Worm (Caenorhabditis elegans) whole organism, midembryonic: ENCODE data around the gene W08E12.5.
A peak's percentile ranks its signal among the peaks of the same experiment; 100 is the strongest.
"Not testable (repeated sequence)": the region's sequence is repeated elsewhere in the genome, so short reads cannot be mapped to it uniquely, and the experiment has no call there.

Experiments used
- T22C8.4 ChIP-seq: fragments of 200-800 bp; sonication (Bioruptor generic); IDR thresholded peaks from 2 replicates; pipeline ENCODE4 v1.3.6; 2022; ENCODE audit warnings: missing genetic modification characterization, missing compliant biosample characterization
- cog-1 ChIP-seq: sonication (generic microtip); optimal IDR thresholded peaks from 2 replicates; lab custom pipeline; 2016; ENCODE audit warnings: missing genetic modification characterization, missing compliant biosample characterization
- flt-1 ChIP-seq: fragments of 200-800 bp; sonication (Bioruptor generic); IDR thresholded peaks from 2 replicates; pipeline ENCODE4 v1.3.6; 2022; ENCODE audit warnings: missing genetic modification characterization, missing compliant biosample characterization
- klf-2 ChIP-seq: fragments of 200-800 bp; sonication (Bioruptor generic); conservative IDR thresholded peaks from 2 replicates; pipeline ENCODE4 v1.3.6; 2022; ENCODE audit warnings: missing genetic modification reagents, missing genetic modification characterization, missing compliant biosample characterization
- med-1 ChIP-seq: sonication (generic microtip); optimal IDR thresholded peaks from 2 replicates; lab custom pipeline; 2017; ENCODE audit warnings: missing genetic modification characterization, mild to moderate bottlenecking, missing compliant biosample characterization, antibody characterized with exemption, missing genetic modification reagents; ENCODE audit not compliant: insufficient read depth
- ref-1 ChIP-seq: fragments of 200-800 bp; sonication (Bioruptor generic); conservative IDR thresholded peaks from 2 replicates; pipeline ENCODE4 v1.3.6; 2022; ENCODE audit warnings: missing genetic modification reagents, missing genetic modification characterization, missing compliant biosample characterization
- tab-1 ChIP-seq: fragments of 200-800 bp; sonication (Bioruptor generic); IDR thresholded peaks from 2 replicates; pipeline ENCODE4 v1.3.6; 2022; ENCODE audit warnings: missing genetic modification characterization, missing compliant biosample characterization
- ztf-23 ChIP-seq: fragments of 200-800 bp; sonication (Bioruptor generic); IDR thresholded peaks from 2 replicates; pipeline ENCODE4 v1.3.6; 2022; ENCODE audit warnings: missing genetic modification reagents, missing genetic modification characterization, missing compliant biosample characterization
- ztf-29 ChIP-seq: fragments of 200-800 bp; sonication (Bioruptor generic); IDR thresholded peaks from 2 replicates; pipeline ENCODE4 v1.3.6; 2022; ENCODE audit warnings: missing genetic modification reagents, missing genetic modification characterization, missing compliant biosample characterization

W08E12.5 gene

DNA sequence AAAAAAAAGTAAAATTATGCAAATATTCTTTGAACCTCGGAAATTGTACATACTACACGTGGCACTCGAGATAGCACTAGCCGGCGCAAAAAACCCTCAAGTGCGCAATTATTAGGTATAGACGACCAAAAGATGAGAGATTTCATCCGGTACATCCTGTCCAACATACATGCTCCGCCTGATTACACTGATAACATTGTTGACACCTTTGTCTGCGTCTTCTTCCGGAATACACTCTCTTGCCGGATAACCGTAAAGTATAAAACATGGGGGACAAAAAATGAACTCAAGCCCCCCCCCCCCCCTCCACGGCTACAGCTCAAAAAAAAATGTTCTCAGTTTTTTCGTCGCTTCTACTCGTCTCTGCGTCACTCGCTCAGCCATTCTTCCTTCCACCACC, 2.3 kb upstream of the W08E12.5 start, which contains the start of gene W08E12.6:
TSS of gene W08E12.6 (plus strand) at position 301 of the 400 bp plus-strand sequence.
- TF ChIP-seq klf-2 (GFP tag; lab: Robert Waterston, UW) (no peak), flt-1 (GFP tag; lab: Robert Waterston, UW) (no peak), cog-1 (tag; lab: Kevin White, UChicago) (no peak), ztf-23 (GFP tag; lab: Robert Waterston, UW) (no peak), ref-1 (GFP tag; lab: Robert Waterston, UW) (no peak), T22C8.4 (GFP tag; lab: Robert Waterston, UW) (no peak), tab-1 (GFP tag; lab: Robert Waterston, UW) (no peak), med-1 (no peak), ztf-29 (GFP tag; lab: Robert Waterston, UW) (no peak)

DNA sequence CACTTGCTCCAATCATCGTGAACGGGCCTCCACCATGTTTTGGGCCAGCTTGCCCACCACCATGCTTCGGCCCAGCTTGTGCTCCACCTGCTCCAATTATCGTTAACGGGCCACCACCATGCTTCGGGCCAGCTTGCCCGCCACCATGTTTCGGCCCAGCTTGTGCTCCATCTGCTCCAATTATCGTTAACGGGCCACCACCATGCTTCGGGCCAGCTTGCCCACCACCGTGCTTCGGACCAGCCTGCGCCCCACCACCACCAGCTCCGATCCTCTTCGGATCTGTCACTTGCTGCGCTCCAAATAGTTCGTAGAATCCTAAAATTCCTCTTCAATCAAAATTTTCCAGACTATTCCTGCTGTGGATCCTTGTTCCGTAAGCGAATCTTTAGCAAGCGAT, 1.4 kb upstream of the W08E12.5 start:
- TF ChIP-seq flt-1 (GFP tag; lab: Robert Waterston, UW) (no peak), ztf-29 (GFP tag; lab: Robert Waterston, UW) (no peak), ref-1 (GFP tag; lab: Robert Waterston, UW) (no peak), klf-2 (GFP tag; lab: Robert Waterston, UW) (no peak), T22C8.4 (GFP tag; lab: Robert Waterston, UW) (no peak), ztf-23 (GFP tag; lab: Robert Waterston, UW) (no peak), tab-1 (GFP tag; lab: Robert Waterston, UW) (no peak), cog-1 (tag; lab: Kevin White, UChicago) (no peak), med-1 (no peak)

ce11 chrIV:3302058-3302457, 1.5 kb downstream of the W08E12.5 start, which contains the start of gene W08E12.4:
Gene W08E12.4 (plus strand): TSS chrIV:3302358.
- TF ChIP-seq flt-1, ztf-23, tab-1 (GFP tag; lab: Robert Waterston, UW): not testable (repeated sequence)

- not testable (repeated sequence) for TF ChIP-seq cog-1 (tag; lab: Kevin White, UChicago); klf-2 (GFP tag; lab: Robert Waterston, UW); flt-1 (GFP tag; lab: Robert Waterston, UW)
Observed at ce11 chrIV:3303690-3304089, 3.1 kb downstream of the W08E12.5 start, which contains the start of gene idpp-12. Gene idpp-12 (plus strand): TSS chrIV:3303990.

ce11 chrIV:3305575-3305974, 5.0 kb downstream of the W08E12.5 start, which contains the start of gene W08E12.2:
Gene W08E12.2 (plus strand): TSS chrIV:3305875.
- no peak for TF ChIP-seq ref-1 (GFP tag; lab: Robert Waterston, UW)
- TF ChIP-seq flt-1 (GFP tag; lab: Robert Waterston, UW): no peak
- no peak for TF ChIP-seq tab-1 (GFP tag; lab: Robert Waterston, UW)
- no peak for TF ChIP-seq klf-2 (GFP tag; lab: Robert Waterston, UW)
- no peak for TF ChIP-seq T22C8.4 (GFP tag; lab: Robert Waterston, UW)
- no peak for TF ChIP-seq cog-1 (tag; lab: Kevin White, UChicago)
- no peak for TF ChIP-seq ztf-29 (GFP tag; lab: Robert Waterston, UW)
- TF ChIP-seq ztf-23 (GFP tag; lab: Robert Waterston, UW): no peak
- TF ChIP-seq med-1: no peak

ce11 chrIV:3307463-3307862, 6.9 kb downstream of the W08E12.5 start, which contains the start of gene W08E12.9:
Gene W08E12.9 (minus strand): TSS chrIV:3307563.
- TF ChIP-seq klf-2 (GFP tag; lab: Robert Waterston, UW) (no peak), ref-1 (GFP tag; lab: Robert Waterston, UW) (no peak), tab-1 (GFP tag; lab: Robert Waterston, UW) (no peak), ztf-29 (GFP tag; lab: Robert Waterston, UW) (no peak), T22C8.4 (GFP tag; lab: Robert Waterston, UW) (no peak), cog-1 (tag; lab: Kevin White, UChicago) (no peak), flt-1 (GFP tag; lab: Robert Waterston, UW) (no peak), med-1 (no peak), ztf-23 (GFP tag; lab: Robert Waterston, UW) (no peak)

DNA sequence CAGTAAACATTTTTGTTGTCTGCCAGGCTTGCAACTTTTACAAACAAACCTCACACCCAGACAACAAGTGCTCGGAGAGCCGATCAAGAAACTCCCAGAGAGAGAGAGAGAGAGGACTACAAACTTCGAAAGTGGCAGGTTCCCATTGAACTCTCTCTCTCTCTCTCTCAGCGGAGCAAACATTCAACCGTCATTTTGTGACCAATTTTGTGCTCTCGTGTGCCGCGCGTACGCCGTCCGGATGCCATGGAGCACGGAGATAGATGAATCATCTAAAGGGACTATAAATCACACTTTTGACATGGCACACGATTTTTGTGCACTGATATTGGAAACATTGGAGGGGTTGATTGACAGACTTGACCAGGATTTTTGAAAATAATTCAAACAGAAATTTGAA, 8.3 kb downstream of the W08E12.5 start:
- no peak for TF ChIP-seq cog-1 (tag; lab: Kevin White, UChicago)
- TF ChIP-seq ztf-29 (GFP tag; lab: Robert Waterston, UW): no peak
- TF ChIP-seq flt-1 (GFP tag; lab: Robert Waterston, UW): no peak
- no peak for TF ChIP-seq ref-1 (GFP tag; lab: Robert Waterston, UW)
- TF ChIP-seq tab-1 (GFP tag; lab: Robert Waterston, UW): no peak
- no peak for TF ChIP-seq med-1
- no peak for TF ChIP-seq klf-2 (GFP tag; lab: Robert Waterston, UW)
- no peak for TF ChIP-seq ztf-23 (GFP tag; lab: Robert Waterston, UW)
- TF ChIP-seq T22C8.4 (GFP tag; lab: Robert Waterston, UW): no peak

DNA sequence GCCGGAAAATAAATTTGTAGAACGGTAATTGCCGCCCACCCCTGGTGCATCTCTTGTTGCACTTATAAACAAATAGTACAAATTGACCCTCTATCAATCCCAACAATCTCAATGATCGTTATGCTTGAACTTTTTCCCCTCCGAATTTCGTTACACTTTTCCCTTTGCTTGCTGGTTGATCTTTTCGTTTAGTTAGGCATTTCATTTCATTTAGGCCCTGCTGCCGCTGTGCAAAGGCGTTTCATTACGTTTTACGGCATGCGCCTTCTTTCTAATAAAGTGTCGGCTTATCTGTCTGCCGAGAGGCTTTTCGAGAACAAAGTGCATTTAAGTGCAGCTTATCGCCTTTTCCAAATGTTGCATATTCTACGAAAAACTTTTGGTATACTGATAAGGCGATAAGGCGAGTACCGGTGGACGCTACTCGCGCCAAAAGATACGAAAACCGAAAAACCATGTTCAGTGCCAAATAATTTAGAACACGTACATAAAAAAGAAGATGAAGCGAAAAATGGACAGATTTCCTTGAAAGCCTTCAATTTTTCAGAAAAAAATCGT, 10.1 kb downstream of the W08E12.5 start:
- TF ChIP-seq med-1: no peak
- TF ChIP-seq ztf-23 (GFP tag; lab: Robert Waterston, UW): no peak
- TF ChIP-seq ztf-29 (GFP tag; lab: Robert Waterston, UW): no peak
- TF ChIP-seq flt-1 (GFP tag; lab: Robert Waterston, UW): no peak
- no peak for TF ChIP-seq klf-2 (GFP tag; lab: Robert Waterston, UW)
- TF ChIP-seq ref-1 (GFP tag; lab: Robert Waterston, UW): no peak
- TF ChIP-seq cog-1 (tag; lab: Kevin White, UChicago): no peak
- no peak for TF ChIP-seq tab-1 (GFP tag; lab: Robert Waterston, UW)
- no peak for TF ChIP-seq T22C8.4 (GFP tag; lab: Robert Waterston, UW)

DNA sequence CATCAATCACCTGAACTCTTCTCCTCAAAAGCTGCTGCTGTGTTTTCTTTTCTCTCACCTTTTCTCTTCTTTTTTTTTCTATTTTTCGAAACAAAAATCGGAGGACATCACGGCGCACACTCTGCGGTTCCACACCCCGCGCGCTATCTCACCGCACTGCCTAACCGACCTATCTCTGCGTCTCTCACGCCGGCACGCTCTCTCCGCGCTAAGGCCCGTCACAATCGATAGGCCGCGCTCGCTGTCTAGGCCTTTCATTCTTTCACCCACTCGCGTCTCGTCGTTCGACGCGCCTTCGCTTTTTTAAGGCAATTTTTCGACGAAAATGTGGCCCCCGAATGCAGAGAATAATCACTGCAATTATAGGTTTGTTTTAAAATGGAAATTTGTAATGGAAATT, 10.7 kb downstream of the W08E12.5 start, which contains the start of gene zip-11:
TSS of gene zip-11 (plus strand) at position 34 of the 400 bp plus-strand sequence.
- TF ChIP-seq T22C8.4 (GFP tag; lab: Robert Waterston, UW) (peak; percentile 62; the same call in 1 of the 2 replicates), med-1 (no peak), klf-2 (GFP tag; lab: Robert Waterston, UW) (no peak), ztf-23 (GFP tag; lab: Robert Waterston, UW) (no peak)
